Worm (Caenorhabditis elegans): Measurements from ENCODE around the gene lev-9.

DNA sequence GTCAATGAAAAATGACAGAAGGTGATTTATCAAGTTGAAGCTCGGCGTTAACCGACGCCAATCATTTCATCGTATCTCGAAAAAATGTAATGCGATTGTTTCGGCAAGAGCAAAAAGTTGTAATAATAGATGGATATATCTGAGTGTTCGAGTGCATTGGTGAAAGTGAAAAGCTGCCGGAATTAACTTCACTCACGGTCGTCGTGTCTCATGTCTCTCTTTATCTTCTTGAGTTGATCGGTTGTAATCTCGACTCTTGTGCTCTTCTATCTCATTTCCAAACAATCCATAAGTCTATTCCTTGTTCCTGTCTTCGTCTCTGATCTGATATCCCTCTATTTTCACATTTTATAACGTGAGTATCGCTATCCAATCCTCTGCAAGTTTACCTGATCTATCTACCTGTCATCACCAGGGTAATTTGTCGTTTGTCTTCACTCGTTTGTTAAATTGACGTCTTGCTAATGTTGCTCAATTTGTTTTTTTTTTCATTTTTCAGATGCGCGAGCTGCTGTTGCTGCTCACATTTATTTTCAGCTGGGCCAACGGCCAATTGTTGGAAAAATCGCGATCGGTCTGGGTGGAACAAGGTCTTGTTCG lies 8.2 kb upstream of the lev-9 start, which contains the start of gene cest-16:
- TF ChIP-seq F57C9.4 (tag; optimal IDR thresholded peaks at IDR 0.05), result no peak
- TF ChIP-seq ets-4 (GFP tag; optimal IDR thresholded peaks at IDR 0.05), result no peak
- TF ChIP-seq sptf-2 (GFP tag; optimal IDR thresholded peaks at IDR 0.05), result no peak
- no peak for TF ChIP-seq tbp1 (GFP tag; optimal IDR thresholded peaks at IDR 0.05)
- no peak for TF ChIP-seq ama-1 (optimal IDR thresholded peaks at IDR 0.05)
- no peak for TF ChIP-seq ama-1 (GFP tag; optimal IDR thresholded peaks at IDR 0.05)
- no peak for TF ChIP-seq ztf-25 (GFP tag; IDR thresholded peaks at IDR 0.05)
- no peak for TF ChIP-seq fkh-3 (tag; optimal IDR thresholded peaks at IDR 0.05)
- no peak for TF ChIP-seq sdz-38 (tag; optimal IDR thresholded peaks at IDR 0.05)
- no peak for TF ChIP-seq aptf-2 (GFP tag; conservative IDR thresholded peaks at IDR 0.05)
- TF ChIP-seq B0019.2 (GFP tag; conservative IDR thresholded peaks at IDR 0.05), result no peak
- TF ChIP-seq T26A5.8 (tag; optimal IDR thresholded peaks at IDR 0.05), result no peak

All from whole organism, young adult.